Worm (Caenorhabditis elegans): Measurements from ENCODE around the gene scvp-1.

DNA sequence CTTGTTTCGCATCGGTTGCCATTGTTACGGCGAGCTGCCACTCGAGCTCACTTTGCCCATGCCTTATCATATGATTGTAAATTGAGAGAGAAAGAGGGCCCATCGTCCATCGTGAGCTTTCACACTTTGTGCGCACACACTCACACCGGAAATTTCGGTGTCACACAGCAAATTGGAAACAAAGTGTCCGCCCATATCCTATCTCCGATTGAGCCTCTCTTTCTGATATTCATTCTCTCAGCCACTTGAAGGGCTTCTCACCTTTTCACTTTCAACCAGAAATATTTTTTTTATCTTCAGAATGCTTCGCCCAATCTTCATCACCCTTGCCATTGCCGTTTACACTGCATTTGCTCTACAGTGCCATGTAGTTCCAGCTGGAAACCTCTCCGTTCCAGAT is 1.6 kb downstream of the scvp-1 start, which contains the start of gene F58B4.3:
- TF ChIP-seq hlh-1 (tag; optimal IDR thresholded peaks at IDR 0.05) (no peak), sptf-1 (tag; optimal IDR thresholded peaks at IDR 0.05) (no peak), M03D4.4 (tag; optimal IDR thresholded peaks at IDR 0.05) (no peak)
